Worm (Caenorhabditis elegans) whole organism, mixed stage, embryonic: ENCODE measurements around the gene ZK563.2.

Experiments
- bed-3 ChIP-seq: fragments of 200-800 bp; sonication (Bioruptor generic); optimal IDR thresholded peaks from 3 replicates; lab custom pipeline; 2018; ENCODE audit warnings: mild to moderate bottlenecking, missing genetic modification characterization, moderate library complexity, missing compliant biosample characterization
- blmp-1 ChIP-seq: fragments of 150-350 bp; optimal IDR thresholded peaks from 2 replicates; lab custom pipeline; 2014; ENCODE audit warnings: missing biosample characterization, missing genetic modification characterization
- ceh-39 ChIP-seq: fragments of 150-350 bp; optimal IDR thresholded peaks from 2 replicates; lab custom pipeline; 2014; ENCODE audit warnings: missing biosample characterization, missing genetic modification characterization
- ceh-83 ChIP-seq: fragments of 200-800 bp; sonication (Bioruptor generic); optimal IDR thresholded peaks from 2 replicates; lab custom pipeline; 2018; ENCODE audit warnings: mild to moderate bottlenecking, missing genetic modification characterization, missing compliant biosample characterization
- ces-1 ChIP-seq: fragments of 150-350 bp; optimal IDR thresholded peaks from 2 replicates; lab custom pipeline; 2014; ENCODE audit warnings: missing biosample characterization, missing genetic modification reagents, missing genetic modification characterization
- cnd-1 ChIP-seq: fragments of 200-800 bp; sonication (Bioruptor generic); optimal IDR thresholded peaks from 2 replicates; lab custom pipeline; 2018; ENCODE audit warnings: mild to moderate bottlenecking, missing genetic modification characterization, missing compliant biosample characterization
- drap-1 ChIP-seq: fragments of 200-800 bp; sonication (Bioruptor generic); optimal IDR thresholded peaks from 3 replicates; lab custom pipeline; 2018; ENCODE audit warnings: mild to moderate bottlenecking, missing genetic modification characterization, missing compliant biosample characterization
- elt-1 ChIP-seq: sonication (generic microtip); optimal IDR thresholded peaks from 2 replicates; lab custom pipeline; 2017; ENCODE audit warnings: missing genetic modification characterization, mild to moderate bottlenecking, missing compliant biosample characterization, antibody characterized with exemption, moderate library complexity, borderline replicate concordance; ENCODE audit not compliant: insufficient read depth
- elt-3 ChIP-seq: fragments of 150-350 bp; optimal IDR thresholded peaks from 2 replicates; lab custom pipeline; 2014; ENCODE audit warnings: missing biosample characterization, missing genetic modification characterization
- flh-1 ChIP-seq: fragments of 200-800 bp; sonication (Bioruptor generic); optimal IDR thresholded peaks from 2 replicates; lab custom pipeline; 2018; ENCODE audit warnings: mild to moderate bottlenecking, missing genetic modification characterization, moderate library complexity, missing compliant biosample characterization
- ham-2 ChIP-seq: fragments of 200-800 bp; sonication (Bioruptor generic); optimal IDR thresholded peaks from 2 replicates; lab custom pipeline; 2018; ENCODE audit warnings: mild to moderate bottlenecking, missing genetic modification characterization, missing compliant biosample characterization
- hlh-1 ChIP-seq: fragments of 150-350 bp; optimal IDR thresholded peaks from 2 replicates; lab custom pipeline; 2014; ENCODE audit warnings: missing biosample characterization, missing genetic modification reagents, missing genetic modification characterization
- lin-32 ChIP-seq: fragments of 200-800 bp; sonication (Bioruptor generic); optimal IDR thresholded peaks from 2 replicates; lab custom pipeline; 2018; ENCODE audit warnings: mild to moderate bottlenecking, missing genetic modification characterization, missing compliant biosample characterization
- lsy-2 ChIP-seq: fragments of 150-350 bp; optimal IDR thresholded peaks from 2 replicates; lab custom pipeline; 2014; ENCODE audit warnings: missing biosample characterization, missing genetic modification characterization
- mab-5 ChIP-seq: fragments of 150-350 bp; optimal IDR thresholded peaks from 2 replicates; lab custom pipeline; 2014; ENCODE audit warnings: missing biosample characterization, missing genetic modification characterization
- mep-1 ChIP-seq: fragments of 150-350 bp; optimal IDR thresholded peaks from 2 replicates; lab custom pipeline; 2017; ENCODE audit warnings: missing biosample characterization, missing genetic modification reagents, missing genetic modification characterization, inconsistent platforms
- nhr-237 ChIP-seq: fragments of 150-350 bp; optimal IDR thresholded peaks from 2 replicates; lab custom pipeline; 2014; ENCODE audit warnings: missing biosample characterization, missing genetic modification characterization
- nhr-28 ChIP-seq: fragments of 150-350 bp; optimal IDR thresholded peaks from 2 replicates; lab custom pipeline; 2014; ENCODE audit warnings: missing biosample characterization, missing genetic modification characterization
- nhr-76 ChIP-seq: sonication (generic microtip); optimal IDR thresholded peaks from 2 replicates; lab custom pipeline; 2017; ENCODE audit warnings: missing biosample characterization, missing genetic modification characterization
- pha-4 ChIP-seq: fragments of 150-350 bp; optimal IDR thresholded peaks from 2 replicates; lab custom pipeline; 2018; ENCODE audit warnings: missing biosample characterization, missing genetic modification reagents, missing genetic modification characterization
- sem-2 ChIP-seq: fragments of 200-800 bp; sonication (Bioruptor generic); optimal IDR thresholded peaks from 2 replicates; lab custom pipeline; 2018; ENCODE audit warnings: mild to moderate bottlenecking, missing genetic modification characterization, missing compliant biosample characterization
- snpc-4 ChIP-seq: fragments of 150-350 bp; optimal IDR thresholded peaks from 2 replicates; lab custom pipeline; 2014; ENCODE audit warnings: missing biosample characterization, missing genetic modification characterization
- tbx-8 ChIP-seq: fragments of 200-800 bp; sonication (Bioruptor generic); optimal IDR thresholded peaks from 2 replicates; lab custom pipeline; 2018; ENCODE audit warnings: mild to moderate bottlenecking, missing genetic modification characterization, moderate library complexity, missing compliant biosample characterization
- unc-120 ChIP-seq: sonication (generic microtip); optimal IDR thresholded peaks from 2 replicates; lab custom pipeline; 2017; ENCODE audit warnings: missing genetic modification characterization, missing compliant biosample characterization; ENCODE audit not compliant: poor library complexity, severe bottlenecking
- unc-39 ChIP-seq: fragments of 150-350 bp; optimal IDR thresholded peaks from 2 replicates; lab custom pipeline; 2014; ENCODE audit warnings: missing biosample characterization, missing genetic modification characterization
- unc-62 ChIP-seq: fragments of 150-350 bp; optimal IDR thresholded peaks from 2 replicates; lab custom pipeline; 2014; ENCODE audit warnings: missing biosample characterization, missing genetic modification reagents, missing genetic modification characterization
- zip-8 ChIP-seq: fragments of 150-350 bp; optimal IDR thresholded peaks from 2 replicates; lab custom pipeline; 2014; ENCODE audit warnings: missing biosample characterization, missing genetic modification characterization
- ztf-11 ChIP-seq: fragments of 150-350 bp; optimal IDR thresholded peaks from 2 replicates; lab custom pipeline; 2014; ENCODE audit warnings: missing biosample characterization, missing genetic modification characterization

The ZK563.2 gene

DNA sequence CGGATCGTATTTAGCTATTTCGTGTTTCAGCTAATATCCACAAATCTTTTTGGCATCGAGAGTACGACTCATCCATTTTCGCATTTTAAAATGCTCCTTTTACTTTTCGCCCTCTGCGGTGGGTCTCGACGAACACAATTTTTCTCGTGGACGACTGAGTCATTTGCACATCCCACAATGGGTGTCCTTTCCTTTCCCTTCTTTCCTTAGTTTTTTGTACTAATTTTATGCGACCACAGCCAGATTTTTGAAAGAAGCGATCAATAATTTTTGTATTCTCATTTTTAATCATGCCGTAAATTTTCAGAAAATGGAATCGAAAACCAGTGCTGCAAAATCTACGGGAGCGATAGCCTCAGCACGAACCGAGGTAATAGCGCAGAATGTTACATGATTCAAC, 32.9 kb downstream of the ZK563.2 start, which contains the start of gene C04F6.9:
Gene C04F6.9, plus strand, starts transcription at position 301 of the 400 bp plus-strand sequence.
- no peak for TF ChIP-seq hlh-1 (tag; lab: Kevin White, UChicago)
- TF ChIP-seq ceh-39 (tag; lab: Kevin White, UChicago): no peak
- no peak for TF ChIP-seq ceh-83 (GFP tag; lab: Kevin White, UChicago)
- no peak for TF ChIP-seq drap-1 (GFP tag; lab: Kevin White, UChicago)
- TF ChIP-seq mab-5: no peak
- no peak for TF ChIP-seq zip-8 (tag; lab: Kevin White, UChicago)
- TF ChIP-seq bed-3 (GFP tag; lab: Kevin White, UChicago): no peak
- no peak for TF ChIP-seq elt-3 (tag; lab: Kevin White, UChicago)
- TF ChIP-seq sem-2: no peak

DNA sequence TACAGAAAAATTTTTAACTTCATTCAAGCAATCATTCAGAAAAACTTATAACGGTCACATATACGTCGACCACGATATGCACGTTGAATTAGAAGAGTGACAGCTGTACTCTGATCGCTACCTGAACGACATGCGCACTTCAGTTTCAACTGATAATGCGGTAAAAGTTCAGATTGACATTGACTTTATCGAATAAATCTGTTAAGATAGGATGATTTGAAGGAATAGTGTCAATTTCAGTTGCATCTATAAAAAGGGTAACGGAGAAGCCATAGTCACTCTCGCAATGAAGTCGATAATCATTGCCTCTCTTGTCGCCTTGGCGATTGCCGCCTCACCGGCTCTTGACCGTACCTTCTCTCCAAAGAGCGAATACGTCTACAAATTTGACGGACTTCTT, 34.4 kb downstream of the ZK563.2 start, which contains the start of gene vit-5:
Gene vit-5, plus strand, starts transcription at position 277 of the 400 bp plus-strand sequence.
- TF ChIP-seq elt-1: no peak
- no peak for TF ChIP-seq pha-4 (tag; lab: Kevin White, UChicago)
- TF ChIP-seq ces-1 (GFP tag; lab: Kevin White, UChicago): no peak
- TF ChIP-seq mep-1 (tag; lab: Kevin White, UChicago): no peak
- TF ChIP-seq blmp-1: no peak
- no peak for TF ChIP-seq unc-39 (tag; lab: Kevin White, UChicago)
- TF ChIP-seq nhr-28 (tag; lab: Kevin White, UChicago): no peak
- no peak for TF ChIP-seq bed-3 (GFP tag; lab: Kevin White, UChicago)
- TF ChIP-seq elt-3 (tag; lab: Kevin White, UChicago): no peak
- no peak for TF ChIP-seq nhr-76 (tag; lab: Kevin White, UChicago)

ce11 chrX:3408717-3409303, 40.1 kb downstream of the ZK563.2 start:
- TF ChIP-seq nhr-28 (tag; lab: Kevin White, UChicago) (no peak), flh-1 (GFP tag; lab: Kevin White, UChicago) (no peak), ztf-11 (no peak), ham-2 (GFP tag; lab: Kevin White, UChicago) (no peak), blmp-1 (no peak), mab-5 (no peak), unc-120 (tag; lab: Kevin White, UChicago) (no peak), sem-2 (no peak), bed-3 (GFP tag; lab: Kevin White, UChicago) (no peak), lin-32 (GFP tag; lab: Kevin White, UChicago) (no peak), cnd-1 (no peak)

DNA sequence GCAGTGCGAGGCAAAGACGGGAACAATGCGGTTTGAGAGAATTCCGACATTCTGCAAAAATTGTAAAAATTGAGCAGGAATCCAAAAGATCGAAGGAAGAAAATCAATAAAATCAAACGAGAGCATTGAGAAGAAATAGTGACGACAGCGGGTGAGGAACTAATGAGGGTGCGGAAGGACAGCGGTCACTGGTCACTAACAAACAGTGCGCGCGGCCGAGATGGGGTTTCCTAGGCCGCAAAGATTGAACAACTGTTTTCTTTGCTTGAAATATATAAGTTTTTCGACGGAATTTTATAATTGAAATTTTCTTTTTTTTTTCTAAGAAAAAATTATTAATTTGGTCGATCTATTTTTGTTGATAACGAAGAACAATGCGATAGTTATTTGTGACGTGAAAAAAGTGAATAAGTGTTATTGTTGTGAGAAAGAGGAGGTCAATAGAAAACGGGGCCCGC, 42.8 kb downstream of the ZK563.2 start, which contains the start of gene unc-78:
Gene unc-78, minus strand, starts transcription at position 51 of the 458 bp plus-strand sequence.
- TF ChIP-seq hlh-1 (tag; lab: Kevin White, UChicago): peak; percentile 9
- TF ChIP-seq sem-2: no peak
- TF ChIP-seq snpc-4 (tag; lab: Kevin White, UChicago): no peak
- no peak for TF ChIP-seq blmp-1
- no peak for TF ChIP-seq nhr-237 (tag; lab: Kevin White, UChicago)
- TF ChIP-seq zip-8 (tag; lab: Kevin White, UChicago): no peak

- TF ChIP-seq cnd-1 (no peak), lsy-2 (no peak), ham-2 (GFP tag; lab: Kevin White, UChicago) (peak; percentile 45), elt-1 (peak; percentile 4), tbx-8 (GFP tag; lab: Kevin White, UChicago) (no peak)
These were observed 45.9 kb downstream of the ZK563.2 start, which contains the start of gene dhs-27 for ce11 chrX:3414660-3415144. Gene dhs-27 (minus strand): TSS chrX:3414710.

ce11 chrX:3416063-3416462, 47.3 kb downstream of the ZK563.2 start:
- TF ChIP-seq ztf-11 (no peak), unc-120 (tag; lab: Kevin White, UChicago) (no peak), unc-62 (GFP tag; lab: Kevin White, UChicago) (no peak)
